Worm (Caenorhabditis elegans) whole organism, L1 larva: ENCODE results near the gene srg-23.

Experiments used
- ama-1 ChIP-seq: fragments of 150-350 bp; optimal IDR thresholded peaks from 2 replicates; lab custom pipeline; 2014
- blmp-1 ChIP-seq: fragments of 150-350 bp; optimal IDR thresholded peaks from 2 replicates; lab custom pipeline; 2014; ENCODE audit warnings: missing biosample characterization, missing genetic modification characterization
- ceh-82 ChIP-seq, 3 experiments: fragments of 150-350 bp in 1 of 3; sonication (generic microtip) in 2 of 3; optimal IDR thresholded peaks; 2 replicates each; lab custom pipeline; 2014 to 2017; ENCODE audit warnings: missing biosample characterization in 3 of 3, missing genetic modification characterization in 3 of 3
- dsc-1 ChIP-seq: sonication (generic microtip); optimal IDR thresholded peaks from 2 replicates; lab custom pipeline; 2016; ENCODE audit warnings: mild to moderate bottlenecking, missing genetic modification characterization, missing compliant biosample characterization
- elt-2 ChIP-seq: sonication (generic microtip); optimal IDR thresholded peaks from 2 replicates; lab custom pipeline; 2016; ENCODE audit warnings: missing genetic modification characterization, mild to moderate bottlenecking, inconsistent platforms, missing compliant biosample characterization, missing genetic modification reagents
- hlh-4 ChIP-seq: sonication (generic microtip); optimal IDR thresholded peaks from 2 replicates; lab custom pipeline; 2016; ENCODE audit warnings: mild to moderate bottlenecking, missing genetic modification characterization, missing compliant biosample characterization
- lin-13 ChIP-seq: fragments of 150-350 bp; optimal IDR thresholded peaks from 2 replicates; lab custom pipeline; 2014; ENCODE audit warnings: missing biosample characterization, missing genetic modification reagents, missing genetic modification characterization
- lin-39 ChIP-seq: fragments of 150-350 bp; optimal IDR thresholded peaks from 2 replicates; lab custom pipeline; 2014; ENCODE audit warnings: missing biosample characterization, missing genetic modification reagents, missing genetic modification characterization
- lir-3 ChIP-seq: sonication (generic microtip); optimal IDR thresholded peaks from 2 replicates; lab custom pipeline; 2016; ENCODE audit warnings: mild to moderate bottlenecking, missing genetic modification characterization, moderate library complexity, missing compliant biosample characterization; ENCODE audit not compliant: poor library complexity
- mdl-1 ChIP-seq, 2 experiments: fragments of 150-350 bp; optimal IDR thresholded peaks; 2 replicates each; lab custom pipeline; 2014 to 2017; ENCODE audit warnings: missing biosample characterization in 2 of 2, missing genetic modification characterization in 2 of 2, inconsistent platforms in 1 of 2
- nhr-11 ChIP-seq: fragments of 150-350 bp; optimal IDR thresholded peaks from 2 replicates; lab custom pipeline; 2014; ENCODE audit warnings: missing biosample characterization, missing genetic modification characterization
- nhr-237 ChIP-seq: fragments of 150-350 bp; optimal IDR thresholded peaks from 2 replicates; lab custom pipeline; 2014; ENCODE audit warnings: missing biosample characterization, missing genetic modification characterization
- sox-4 ChIP-seq: sonication (generic microtip); optimal IDR thresholded peaks from 2 replicates; lab custom pipeline; 2016; ENCODE audit warnings: missing genetic modification characterization, missing compliant biosample characterization
- unc-62 ChIP-seq: fragments of 150-350 bp; optimal IDR thresholded peaks from 2 replicates; lab custom pipeline; 2014; ENCODE audit warnings: missing biosample characterization, missing genetic modification reagents, missing genetic modification characterization

ce11 chrII:3054221-3054620, 41.7 kb downstream of the srg-23 start, which contains the start of gene lido-13:
- TF ChIP-seq hlh-4 (tag; lab: Kevin White, UChicago): no peak
- no peak for TF ChIP-seq ceh-82 (tag; optimal IDR thresholded peaks at IDR 0.05; lab: Kevin White, UChicago)
- no peak for TF ChIP-seq elt-2 (tag; lab: Kevin White, UChicago)
- TF ChIP-seq mdl-1 (tag; optimal IDR thresholded peaks at IDR 0.05; lab: Kevin White, UChicago): no peak
- TF ChIP-seq lin-13: no peak
- no peak for TF ChIP-seq ama-1
- TF ChIP-seq lir-3 (tag; lab: Kevin White, UChicago): no peak
- no peak for TF ChIP-seq nhr-11 (tag; lab: Kevin White, UChicago)
- no peak for TF ChIP-seq blmp-1
- TF ChIP-seq nhr-237 (tag; lab: Kevin White, UChicago): no peak
- TF ChIP-seq unc-62 (GFP tag; lab: Kevin White, UChicago): no peak
- no peak for TF ChIP-seq dsc-1 (tag; lab: Kevin White, UChicago)
- TF ChIP-seq lin-39 (tag; lab: Kevin White, UChicago): no peak
- TF ChIP-seq sox-4: no peak
